Worm (Caenorhabditis elegans) whole organism, dauer: ENCODE results near the gene F01D5.3.

Experiments used
- unc-62 ChIP-seq: sonication (generic microtip); optimal IDR thresholded peaks from 2 replicates; lab custom pipeline; 2017; ENCODE audit warnings: missing biosample characterization, missing genetic modification reagents, missing genetic modification characterization

The F01D5.3 gene

ce11 chrII:14018887-14019286 is 18.9 kb upstream of the F01D5.3 start:
- no peak for TF ChIP-seq unc-62 (GFP tag; lab: Kevin White, UChicago)

ce11 chrII:14018192-14018591 is 18.2 kb upstream of the F01D5.3 start:
- TF ChIP-seq unc-62 (GFP tag; lab: Kevin White, UChicago), result no peak

ce11 chrII:14016865-14017264 is 16.9 kb upstream of the F01D5.3 start, which contains the start of gene cyp-37A1:
TSS of gene cyp-37A1 (minus strand) at chrII:14016965.
- TF ChIP-seq unc-62 (GFP tag; lab: Kevin White, UChicago), result no peak

ce11 chrII:14014637-14015036 is 14.7 kb upstream of the F01D5.3 start:
- TF ChIP-seq unc-62 (GFP tag; lab: Kevin White, UChicago), result no peak

- no peak for TF ChIP-seq unc-62 (GFP tag; lab: Kevin White, UChicago)
Observed at ce11 chrII:14010656-14011376, 10.9 kb upstream of the F01D5.3 start, which contains the start of gene F01D5.8. TSS of gene F01D5.8 (plus strand) at chrII:14010706.

- no peak for TF ChIP-seq unc-62 (GFP tag; lab: Kevin White, UChicago)
Observed at ce11 chrII:14008359-14008758, 8.4 kb upstream of the F01D5.3 start, which contains the start of gene F01D5.7. TSS of gene F01D5.7 (plus strand) at chrII:14008659.

ce11 chrII:14006210-14006609 is 6.3 kb upstream of the F01D5.3 start, which contains the start of gene F01D5.6:
TSS of gene F01D5.6 (plus strand) at chrII:14006510.
- no peak for TF ChIP-seq unc-62 (GFP tag; lab: Kevin White, UChicago)

ce11 chrII:14005183-14005582 is 5.2 kb upstream of the F01D5.3 start:
- no peak for TF ChIP-seq unc-62 (GFP tag; lab: Kevin White, UChicago)

ce11 chrII:14004770-14005169 is 4.8 kb upstream of the F01D5.3 start:
- no peak for TF ChIP-seq unc-62 (GFP tag; lab: Kevin White, UChicago)

- TF ChIP-seq unc-62 (GFP tag; lab: Kevin White, UChicago), result no peak
Observed at ce11 chrII:14003821-14004430, 4.0 kb upstream of the F01D5.3 start.

- no peak for TF ChIP-seq unc-62 (GFP tag; lab: Kevin White, UChicago)
Observed at ce11 chrII:14002200-14002599, 2.3 kb upstream of the F01D5.3 start, which contains the start of gene F01D5.5. TSS of gene F01D5.5 (minus strand) at chrII:14002300.

ce11 chrII:13998964-13999363 is 980 bp downstream of the F01D5.3 start, which contains the start of gene F01D5.2:
TSS of gene F01D5.2 (minus strand) at chrII:13999064.
- TF ChIP-seq unc-62 (GFP tag; lab: Kevin White, UChicago), result no peak

- TF ChIP-seq unc-62 (GFP tag; lab: Kevin White, UChicago), result no peak
Observed at ce11 chrII:13997989-13998388, 2.0 kb downstream of the F01D5.3 start.

- no peak for TF ChIP-seq unc-62 (GFP tag; lab: Kevin White, UChicago)
Observed at ce11 chrII:13997477-13997876, 2.5 kb downstream of the F01D5.3 start, which contains the start of gene F01D5.1. TSS of gene F01D5.1 (minus strand) at chrII:13997581.

- no peak for TF ChIP-seq unc-62 (GFP tag; lab: Kevin White, UChicago)
Observed at ce11 chrII:13994934-13995333, 5.0 kb downstream of the F01D5.3 start, which contains the start of gene Y39G8B.7. TSS of gene Y39G8B.7 (minus strand) at chrII:13995034.

- no peak for TF ChIP-seq unc-62 (GFP tag; lab: Kevin White, UChicago)
Observed at ce11 chrII:13991741-13992140, 8.2 kb downstream of the F01D5.3 start, which contains the start of gene Y39G8B.5. TSS of gene Y39G8B.5 (minus strand) at chrII:13991841.
